Fruit fly (Drosophila melanogaster) whole organism, embryonic: ENCODE measurements around the gene CG16789.

ENCODE experiments used
- Aef1 ChIP-seq: fragments of 200-800 bp; sonication (Bioruptor generic); IDR thresholded peaks from 3 replicates; pipeline ENCODE4 v1.3.6; 2022; ENCODE audit warnings: missing biosample characterization, missing genetic modification characterization
- Awh ChIP-seq: fragments of 200-800 bp; sonication (Bioruptor generic); IDR thresholded peaks from 2 replicates; pipeline ENCODE4, ENCODE4 v1.3.6; 2022; ENCODE audit warnings: missing biosample characterization, missing genetic modification characterization
- CG10321 ChIP-seq: fragments of 200-800 bp; sonication (Bioruptor generic); IDR thresholded peaks from 2 replicates; pipeline ENCODE4 v1.3.6; 2022; ENCODE audit warnings: missing biosample characterization, missing genetic modification characterization
- CG10366 ChIP-seq: fragments of 200-800 bp; sonication (Bioruptor generic); IDR thresholded peaks from 2 replicates; pipeline ENCODE4 v1.3.6; 2022; ENCODE audit warnings: missing biosample characterization, missing genetic modification characterization
- CG10462 ChIP-seq: fragments of 200-800 bp; sonication (Bioruptor generic); optimal IDR thresholded peaks from 2 replicates; lab custom pipeline; 2016; ENCODE audit warnings: missing biosample characterization, missing genetic modification characterization
- CG11504 ChIP-seq: fragments of 200-800 bp; sonication (Bioruptor generic); optimal IDR thresholded peaks from 3 replicates; lab custom pipeline; 2019; ENCODE audit warnings: missing biosample characterization, mild to moderate bottlenecking, missing genetic modification characterization, moderate library complexity
- CG14710 ChIP-seq: fragments of 200-800 bp; sonication (Bioruptor generic); optimal IDR thresholded peaks from 3 replicates; lab custom pipeline; 2019; ENCODE audit warnings: missing biosample characterization, mild to moderate bottlenecking, missing genetic modification characterization, moderate library complexity
- CG14965 ChIP-seq: fragments of 200-800 bp; sonication (Bioruptor generic); optimal IDR thresholded peaks from 2 replicates; lab custom pipeline; 2016; ENCODE audit warnings: missing biosample characterization, missing genetic modification characterization, borderline replicate concordance
- CG15269 ChIP-seq: fragments of 200-800 bp; sonication (Bioruptor generic); optimal IDR thresholded peaks from 2 replicates; lab custom pipeline; 2018; ENCODE audit warnings: missing biosample characterization, mild to moderate bottlenecking, missing genetic modification characterization, moderate library complexity
- CG18764 ChIP-seq: fragments of 200-800 bp; sonication (Bioruptor generic); optimal IDR thresholded peaks from 3 replicates; lab custom pipeline; 2016; ENCODE audit warnings: missing biosample characterization, missing genetic modification characterization
- CG2129 ChIP-seq: fragments of 200-800 bp; sonication (Bioruptor generic); IDR thresholded peaks from 2 replicates; pipeline ENCODE4 v1.3.6; 2022; ENCODE audit warnings: missing biosample characterization, missing genetic modification characterization; ENCODE audit not compliant: partially characterized antibody
- CG2875 ChIP-seq: fragments of 200-800 bp; sonication (Bioruptor generic); optimal IDR thresholded peaks from 2 replicates; lab custom pipeline; 2017; ENCODE audit warnings: missing biosample characterization, mild to moderate bottlenecking, missing genetic modification characterization, missing genetic modification reagents
- CG30403 ChIP-seq: fragments of 200-800 bp; sonication (Bioruptor generic); optimal IDR thresholded peaks from 3 replicates; lab custom pipeline; 2016; ENCODE audit warnings: missing biosample characterization, missing genetic modification characterization
- CG34224 ChIP-seq: fragments of 200-800 bp; sonication (Bioruptor generic); IDR thresholded peaks from 3 replicates; pipeline ENCODE4 v1.3.6; 2022; ENCODE audit warnings: missing biosample characterization, missing genetic modification characterization; ENCODE audit not compliant: partially characterized antibody
- CG5180 ChIP-seq: fragments of 200-800 bp; sonication (Bioruptor generic); optimal IDR thresholded peaks from 3 replicates; lab custom pipeline; 2017; ENCODE audit warnings: missing biosample characterization, missing genetic modification characterization, mild to moderate bottlenecking, moderate library complexity, missing genetic modification reagents
- CG8089 ChIP-seq: fragments of 200-800 bp; sonication (Bioruptor generic); optimal IDR thresholded peaks from 3 replicates; lab custom pipeline; 2016; ENCODE audit warnings: missing biosample characterization, missing genetic modification characterization
- CG8281 ChIP-seq: fragments of 200-800 bp; sonication (Bioruptor generic); optimal IDR thresholded peaks from 2 replicates; lab custom pipeline; 2018; ENCODE audit warnings: missing biosample characterization, mild to moderate bottlenecking, missing genetic modification characterization, moderate library complexity
- CG9817 ChIP-seq: fragments of 200-800 bp; sonication (Bioruptor generic); optimal IDR thresholded peaks from 2 replicates; lab custom pipeline; 2018; ENCODE audit warnings: missing biosample characterization, mild to moderate bottlenecking, missing genetic modification characterization, moderate library complexity
- CG9932 ChIP-seq: fragments of 200-800 bp; sonication (Bioruptor generic); IDR thresholded peaks from 2 replicates; pipeline ENCODE4 v1.3.6; 2022; ENCODE audit warnings: missing biosample characterization, missing genetic modification characterization
- CoRest ChIP-seq: fragments of 200-800 bp; sonication (Bioruptor generic); optimal IDR thresholded peaks from 3 replicates; lab custom pipeline; 2018; ENCODE audit warnings: missing biosample characterization, mild to moderate bottlenecking, missing genetic modification characterization, moderate library complexity
- Dip3 ChIP-seq: fragments of 200-800 bp; sonication (Bioruptor generic); optimal IDR thresholded peaks from 3 replicates; lab custom pipeline; 2016; ENCODE audit warnings: missing biosample characterization, missing genetic modification characterization
- E2f2 ChIP-seq: fragments of 200-800 bp; sonication (Bioruptor generic); IDR thresholded peaks from 2 replicates; pipeline ENCODE4 v1.3.6; 2022; ENCODE audit warnings: missing biosample characterization, missing genetic modification characterization
- Ets97D ChIP-seq: fragments of 200-800 bp; sonication (Bioruptor generic); optimal IDR thresholded peaks from 3 replicates; lab custom pipeline; 2016; ENCODE audit warnings: missing biosample characterization, missing genetic modification characterization
- HLH3B ChIP-seq: fragments of 200-800 bp; sonication (Bioruptor generic); IDR thresholded peaks from 2 replicates; pipeline ENCODE4 v1.3.6; 2022; ENCODE audit warnings: missing biosample characterization, missing genetic modification characterization
- Hand ChIP-seq: fragments of 200-800 bp; sonication (Bioruptor generic); optimal IDR thresholded peaks from 2 replicates; lab custom pipeline; 2017; ENCODE audit warnings: mild to moderate bottlenecking, missing biosample characterization, missing genetic modification reagents, missing genetic modification characterization
- HmgD ChIP-seq: fragments of 200-800 bp; sonication (Bioruptor generic); optimal IDR thresholded peaks from 3 replicates; lab custom pipeline; 2016; ENCODE audit warnings: missing biosample characterization, missing genetic modification characterization
- Hr78 ChIP-seq, 2 experiments: fragments of 200-800 bp in 1 of 2; fragments of >200 bp in 1 of 2; sonication (Bioruptor generic) in 1 of 2; optimal IDR thresholded peaks; 2 replicates each; lab custom pipeline; 2017 to 2019; ENCODE audit warnings: missing biosample characterization in 2 of 2, missing genetic modification characterization in 2 of 2, mild to moderate bottlenecking in 1 of 2, moderate library complexity in 1 of 2
- Meics ChIP-seq: fragments of 200-800 bp; sonication (Bioruptor generic); optimal IDR thresholded peaks from 2 replicates; lab custom pipeline; 2017; ENCODE audit warnings: missing biosample characterization, mild to moderate bottlenecking, missing genetic modification characterization
- Rx ChIP-seq: fragments of 200-800 bp; sonication (Bioruptor generic); IDR thresholded peaks from 2 replicates; pipeline ENCODE4 v1.3.6; 2022; ENCODE audit warnings: missing biosample characterization, missing genetic modification characterization
- YL-1 ChIP-seq: fragments of 200-800 bp; sonication (Bioruptor generic); optimal IDR thresholded peaks from 3 replicates; lab custom pipeline; 2017; ENCODE audit warnings: missing biosample characterization, mild to moderate bottlenecking, missing genetic modification characterization
- ara ChIP-seq: fragments of 200-800 bp; sonication (Bioruptor generic); IDR thresholded peaks from 2 replicates; pipeline ENCODE4 v1.3.6; 2022; ENCODE audit warnings: missing biosample characterization, missing genetic modification characterization
- bigmax ChIP-seq: fragments of 200-800 bp; sonication (Bioruptor generic); optimal IDR thresholded peaks from 2 replicates; lab custom pipeline; 2018; ENCODE audit warnings: missing biosample characterization, mild to moderate bottlenecking, missing genetic modification characterization
- cg ChIP-seq: fragments of 200-800 bp; sonication (Bioruptor generic); optimal IDR thresholded peaks from 3 replicates; lab custom pipeline; 2019; ENCODE audit warnings: missing biosample characterization, mild to moderate bottlenecking, missing genetic modification characterization, moderate library complexity
- dan ChIP-seq: fragments of 200-800 bp; sonication (Bioruptor generic); IDR thresholded peaks from 2 replicates; pipeline ENCODE4 v1.3.6; 2022; ENCODE audit warnings: missing biosample characterization, missing genetic modification characterization
- emc ChIP-seq: fragments of 200-800 bp; sonication (Bioruptor generic); optimal IDR thresholded peaks from 2 replicates; lab custom pipeline; 2016; ENCODE audit warnings: missing biosample characterization, missing genetic modification characterization
- ewg ChIP-seq: fragments of 200-800 bp; sonication (Bioruptor generic); optimal IDR thresholded peaks from 3 replicates; lab custom pipeline; 2017; ENCODE audit warnings: mild to moderate bottlenecking, missing biosample characterization, missing genetic modification reagents, missing genetic modification characterization
- her ChIP-seq: fragments of 200-800 bp; sonication (Bioruptor generic); optimal IDR thresholded peaks from 2 replicates; lab custom pipeline; 2016; ENCODE audit warnings: missing biosample characterization, missing genetic modification characterization
- ind ChIP-seq: fragments of 200-800 bp; sonication (Bioruptor generic); optimal IDR thresholded peaks from 3 replicates; lab custom pipeline; 2016; ENCODE audit warnings: missing biosample characterization, missing genetic modification characterization
- lmd ChIP-seq: fragments of 200-800 bp; sonication (Bioruptor generic); IDR thresholded peaks from 2 replicates; pipeline ENCODE4 v1.3.6; 2022; ENCODE audit warnings: missing biosample characterization, missing genetic modification characterization
- lola ChIP-seq, 3 experiments: fragments of >200 bp in 2 of 3; fragments of 200-800 bp in 1 of 3; sonication (Bioruptor generic) in 1 of 3; optimal IDR thresholded peaks; 2 replicates each; lab custom pipeline; 2017 to 2019; ENCODE audit warnings: missing biosample characterization in 3 of 3, missing genetic modification characterization in 3 of 3, mild to moderate bottlenecking in 1 of 3, moderate library complexity in 1 of 3
- lov ChIP-seq, 2 experiments: fragments of 200-800 bp in 1 of 2; fragments of >200 bp in 1 of 2; sonication (Bioruptor generic) in 1 of 2; IDR thresholded peaks in 1 of 2; optimal IDR thresholded peaks in 1 of 2; 2 replicates in 1 of 2; 3 replicates in 1 of 2; pipeline versions ENCODE4 v1.3.6 to Lab custom; 2017 to 2022; ENCODE audit warnings: missing biosample characterization in 1 of 2, missing genetic modification characterization in 1 of 2
- mam ChIP-seq: fragments of 200-800 bp; sonication (Bioruptor generic); optimal IDR thresholded peaks from 3 replicates; lab custom pipeline; 2016; ENCODE audit warnings: missing biosample characterization, missing genetic modification characterization
- pros ChIP-seq: fragments of 200-800 bp; sonication (Bioruptor generic); optimal IDR thresholded peaks from 3 replicates; lab custom pipeline; 2019; ENCODE audit warnings: missing biosample characterization, mild to moderate bottlenecking, missing genetic modification characterization, moderate library complexity
- sisA ChIP-seq: fragments of 200-800 bp; sonication (Bioruptor generic); IDR thresholded peaks from 2 replicates; pipeline ENCODE4 v1.3.6; 2022; ENCODE audit warnings: missing biosample characterization, missing genetic modification characterization
- stwl ChIP-seq: fragments of 200-800 bp; sonication (Bioruptor generic); optimal IDR thresholded peaks from 3 replicates; lab custom pipeline; 2018; ENCODE audit warnings: missing biosample characterization, mild to moderate bottlenecking, missing genetic modification characterization, moderate library complexity
- unc-4 ChIP-seq: fragments of 200-800 bp; sonication (Bioruptor generic); IDR thresholded peaks from 2 replicates; pipeline ENCODE4 v1.3.6; 2022; ENCODE audit warnings: missing biosample characterization, missing genetic modification characterization; ENCODE audit not compliant: partially characterized antibody
- wek ChIP-seq: fragments of 200-800 bp; sonication (Bioruptor generic); optimal IDR thresholded peaks from 3 replicates; lab custom pipeline; 2018; ENCODE audit warnings: missing biosample characterization, mild to moderate bottlenecking, missing genetic modification characterization, moderate library complexity
- wor ChIP-seq: fragments of 200-800 bp; sonication (Bioruptor generic); IDR thresholded peaks from 2 replicates; pipeline ENCODE4 v1.3.6; 2022; ENCODE audit warnings: missing biosample characterization, missing genetic modification characterization
- zen2 ChIP-seq: fragments of 200-800 bp; sonication (Bioruptor generic); IDR thresholded peaks from 3 replicates; pipeline ENCODE4 v1.3.6; 2022; ENCODE audit warnings: missing biosample characterization, missing genetic modification characterization; ENCODE audit not compliant: partially characterized antibody
- zfh1 ChIP-seq: fragments of 200-800 bp; sonication (Bioruptor generic); IDR thresholded peaks from 3 replicates; pipeline ENCODE4 v1.3.6; 2022; ENCODE audit warnings: missing biosample characterization, missing genetic modification characterization

Gene CG16789

DNA sequence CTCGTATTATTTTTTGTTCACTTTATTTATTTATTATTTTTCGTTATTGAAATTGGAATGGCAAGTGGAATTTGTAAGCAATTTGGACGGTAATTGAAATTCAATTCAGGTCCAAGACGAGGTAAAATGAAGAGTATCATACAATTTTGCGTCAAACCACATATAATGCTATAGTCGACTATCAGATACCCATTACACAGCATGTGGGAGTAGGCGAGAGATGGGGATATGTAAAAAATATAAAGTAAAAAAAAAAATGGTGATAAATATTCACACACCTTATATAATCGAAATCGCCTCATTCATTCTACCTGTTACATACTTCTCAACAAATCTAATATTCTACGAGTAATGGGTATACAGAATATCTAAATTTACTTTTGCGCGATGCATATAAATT lies 46.2 kb downstream of the CG16789 start (continued):
- TF ChIP-seq lola (GFP tag; optimal IDR thresholded peaks at IDR 0.05; lab: Kevin White, UChicago), result no peak
- TF ChIP-seq Aef1 (GFP tag; lab: Robert Waterston, UW), result no peak
- no peak for TF ChIP-seq CG5180
- no peak for TF ChIP-seq CG2875 (GFP tag; lab: Kevin White, UChicago)
- no peak for TF ChIP-seq CG9817
- TF ChIP-seq bigmax, result no peak
- TF ChIP-seq CG10462 (GFP tag; lab: Kevin White, UChicago), result no peak
- no peak for TF ChIP-seq CG2129 (GFP tag; lab: Robert Waterston, UW)
- TF ChIP-seq CG8281 (tag; lab: Kevin White, UChicago), result no peak
- peak; percentile 58; the same call in 1 of the 3 replicates for TF ChIP-seq CG34224
- TF ChIP-seq CG10366 (GFP tag; lab: Robert Waterston, UW), result no peak
- no peak for TF ChIP-seq her
- TF ChIP-seq CoRest, result no peak
- no peak for TF ChIP-seq pros (GFP tag; lab: Kevin White, UChicago)
- TF ChIP-seq unc-4 (GFP tag; lab: Robert Waterston, UW), result no peak
- no peak for TF ChIP-seq CG14965
- TF ChIP-seq CG10321, result no peak
- TF ChIP-seq ara (GFP tag; lab: Robert Waterston, UW), result no peak
- no peak for TF ChIP-seq sisA
- TF ChIP-seq emc, result no peak
- no peak for TF ChIP-seq Hand (GFP tag; lab: Kevin White, UChicago)
- no peak for TF ChIP-seq CG14710 (tag; lab: Kevin White, UChicago)
- no peak for TF ChIP-seq CG30403
- TF ChIP-seq CG9932 (GFP tag; lab: Robert Waterston, UW), result peak; percentile 42; the same call in 1 of the 2 replicates
- no peak for TF ChIP-seq zfh1
- no peak for TF ChIP-seq Ets97D
- no peak for TF ChIP-seq HmgD (GFP tag; lab: Kevin White, UChicago)
- no peak for TF ChIP-seq ewg
- TF ChIP-seq wor (GFP tag; lab: Robert Waterston, UW), result no peak
- TF ChIP-seq mam (GFP tag; lab: Kevin White, UChicago), result no peak
- TF ChIP-seq lmd (GFP tag; lab: Robert Waterston, UW), result no peak
- no peak for TF ChIP-seq HLH3B
- TF ChIP-seq wek (GFP tag; lab: Kevin White, UChicago), result no peak
- no peak for TF ChIP-seq CG8089 (GFP tag; lab: Kevin White, UChicago)
- no peak for TF ChIP-seq lov (optimal IDR thresholded peaks at IDR 0.05; lab: Kevin White, UChicago)
- TF ChIP-seq lov (GFP tag; IDR thresholded peaks at IDR 0.05; lab: Robert Waterston, UW), result no peak
- no peak for TF ChIP-seq zen2 (GFP tag; lab: Robert Waterston, UW)
- TF ChIP-seq dan (GFP tag; lab: Robert Waterston, UW), result no peak
- TF ChIP-seq YL-1, result no peak
- no peak for TF ChIP-seq Hr78 (GFP tag; optimal IDR thresholded peaks at IDR 0.05; lab: Kevin White, UChicago)
- TF ChIP-seq stwl (tag; lab: Kevin White, UChicago), result no peak
- TF ChIP-seq CG11504 (tag; lab: Kevin White, UChicago), result peak; percentile 17
- no peak for TF ChIP-seq Awh (GFP tag; lab: Robert Waterston, UW)
- TF ChIP-seq ind (GFP tag; lab: Kevin White, UChicago), result no peak
- no peak for TF ChIP-seq Rx (GFP tag; lab: Robert Waterston, UW)
- no peak for TF ChIP-seq CG18764 (GFP tag; lab: Kevin White, UChicago)
- TF ChIP-seq E2f2 (GFP tag; lab: Robert Waterston, UW), result no peak
- TF ChIP-seq CG15269 (tag; lab: Kevin White, UChicago), result peak; percentile 12
- TF ChIP-seq Dip3 (GFP tag; lab: Kevin White, UChicago), result no peak
- TF ChIP-seq Meics (GFP tag; lab: Kevin White, UChicago), result no peak
- no peak for TF ChIP-seq cg (GFP tag; lab: Kevin White, UChicago)
